Fruit fly (Drosophila melanogaster) whole organism, embryonic: ENCODE measurements around the gene CG14664.
A peak's percentile ranks its signal among the peaks of the same experiment; 100 is the strongest.

ENCODE experiments used
- B-H1 ChIP-seq: fragments of 200-800 bp; sonication (Bioruptor generic); IDR thresholded peaks from 3 replicates; pipeline ENCODE4 v1.3.6; 2022; ENCODE audit warnings: missing biosample characterization, missing genetic modification characterization
- CG10565 ChIP-seq: fragments of 200-800 bp; sonication (Bioruptor generic); optimal IDR thresholded peaks from 3 replicates; lab custom pipeline; 2016; ENCODE audit warnings: missing biosample characterization, mild to moderate bottlenecking, missing genetic modification characterization
- CG1603 ChIP-seq: fragments of 200-800 bp; sonication (Bioruptor generic); optimal IDR thresholded peaks from 2 replicates; lab custom pipeline; 2019; ENCODE audit warnings: missing biosample characterization, mild to moderate bottlenecking, missing genetic modification characterization, moderate library complexity
- CG17802 ChIP-seq: fragments of 200-800 bp; sonication (Bioruptor generic); optimal IDR thresholded peaks from 2 replicates; lab custom pipeline; 2018; ENCODE audit warnings: missing biosample characterization, mild to moderate bottlenecking, missing genetic modification characterization, moderate library complexity
- CG17912 ChIP-seq: fragments of 200-800 bp; sonication (Bioruptor generic); optimal IDR thresholded peaks from 2 replicates; lab custom pipeline; 2018; ENCODE audit warnings: missing biosample characterization, mild to moderate bottlenecking, missing genetic modification characterization
- CG2202 ChIP-seq: fragments of 200-800 bp; sonication (Bioruptor generic); optimal IDR thresholded peaks from 2 replicates; lab custom pipeline; 2018; ENCODE audit warnings: missing biosample characterization, mild to moderate bottlenecking, missing genetic modification characterization
- CG2678 ChIP-seq: fragments of 200-800 bp; sonication (Bioruptor generic); optimal IDR thresholded peaks from 3 replicates; lab custom pipeline; 2019; ENCODE audit warnings: missing biosample characterization, mild to moderate bottlenecking, missing genetic modification characterization, moderate library complexity
- CG30431 ChIP-seq: fragments of 200-800 bp; sonication (Bioruptor generic); optimal IDR thresholded peaks from 2 replicates; lab custom pipeline; 2017; ENCODE audit warnings: missing biosample characterization, missing genetic modification characterization
- CG31388 ChIP-seq: fragments of 200-800 bp; sonication (Bioruptor generic); optimal IDR thresholded peaks from 2 replicates; lab custom pipeline; 2016; ENCODE audit warnings: missing biosample characterization, missing genetic modification characterization
- CG3163 ChIP-seq: fragments of 200-800 bp; sonication (Bioruptor generic); optimal IDR thresholded peaks from 3 replicates; lab custom pipeline; 2016; ENCODE audit warnings: missing biosample characterization, missing genetic modification characterization
- CG32532 ChIP-seq: fragments of 200-800 bp; sonication (Bioruptor generic); IDR thresholded peaks from 2 replicates; pipeline ENCODE4 v1.3.6; 2022; ENCODE audit warnings: missing biosample characterization, missing genetic modification characterization
- CG4707 ChIP-seq: fragments of 200-800 bp; sonication (Bioruptor generic); optimal IDR thresholded peaks from 2 replicates; lab custom pipeline; 2018; ENCODE audit warnings: missing biosample characterization, mild to moderate bottlenecking, missing genetic modification characterization, moderate library complexity
- CG6654 ChIP-seq: fragments of 200-800 bp; sonication (Bioruptor generic); optimal IDR thresholded peaks from 2 replicates; lab custom pipeline; 2017; ENCODE audit warnings: missing biosample characterization, mild to moderate bottlenecking, missing genetic modification characterization
- CG6689 ChIP-seq: fragments of 200-800 bp; sonication (Bioruptor generic); IDR thresholded peaks from 2 replicates; pipeline ENCODE4 v1.3.6; 2022; ENCODE audit warnings: missing biosample characterization, missing genetic modification characterization
- CG7271 ChIP-seq: fragments of 200-800 bp; sonication (Bioruptor generic); optimal IDR thresholded peaks from 2 replicates; lab custom pipeline; 2018; ENCODE audit warnings: missing biosample characterization, mild to moderate bottlenecking, missing genetic modification characterization, moderate library complexity
- CG7357 ChIP-seq: fragments of 200-800 bp; sonication (Bioruptor generic); IDR thresholded peaks from 3 replicates; pipeline ENCODE4 v1.3.6; 2022; ENCODE audit warnings: missing biosample characterization, missing genetic modification characterization
- CG7556 ChIP-seq: fragments of 200-800 bp; sonication (Bioruptor generic); optimal IDR thresholded peaks from 2 replicates; lab custom pipeline; 2017; ENCODE audit warnings: missing biosample characterization, mild to moderate bottlenecking, missing genetic modification characterization
- CG7987 ChIP-seq: fragments of 200-800 bp; sonication (Bioruptor generic); optimal IDR thresholded peaks from 2 replicates; lab custom pipeline; 2018; ENCODE audit warnings: missing biosample characterization, mild to moderate bottlenecking, missing genetic modification characterization, moderate library complexity
- CG8359 ChIP-seq: fragments of 200-800 bp; sonication (Bioruptor generic); optimal IDR thresholded peaks from 2 replicates; lab custom pipeline; 2017; ENCODE audit warnings: missing biosample characterization, mild to moderate bottlenecking, missing genetic modification characterization, borderline replicate concordance
- CG8388 ChIP-seq: fragments of 200-800 bp; sonication (Bioruptor generic); optimal IDR thresholded peaks from 2 replicates; lab custom pipeline; 2019; ENCODE audit warnings: missing biosample characterization, mild to moderate bottlenecking, missing genetic modification characterization, moderate library complexity
- CHES-1-like ChIP-seq: fragments of 200-800 bp; sonication (Bioruptor generic); optimal IDR thresholded peaks from 2 replicates; lab custom pipeline; 2016; ENCODE audit warnings: missing biosample characterization, missing genetic modification characterization
- Dref ChIP-seq: fragments of 200-800 bp; sonication (Bioruptor generic); IDR thresholded peaks from 2 replicates; pipeline ENCODE4 v1.3.6; 2022; ENCODE audit warnings: missing biosample characterization, missing genetic modification characterization
- Ets65A ChIP-seq: fragments of 200-800 bp; sonication (Bioruptor generic); peaks from one replicate; lab custom pipeline; 2016; ENCODE audit warnings: missing biosample characterization, missing genetic modification characterization
- Gsc ChIP-seq: fragments of 200-800 bp; sonication (Bioruptor generic); IDR thresholded peaks from 2 replicates; pipeline ENCODE4 v1.3.6; 2022; ENCODE audit warnings: missing biosample characterization, missing genetic modification characterization
- HLH54F ChIP-seq: fragments of 200-800 bp; sonication (Bioruptor generic); optimal IDR thresholded peaks from 3 replicates; lab custom pipeline; 2016; ENCODE audit warnings: missing biosample characterization, missing genetic modification characterization
- Hr78 ChIP-seq, 2 experiments: fragments of 200-800 bp in 1 of 2; fragments of >200 bp in 1 of 2; sonication (Bioruptor generic) in 1 of 2; optimal IDR thresholded peaks; 2 replicates each; lab custom pipeline; 2017 to 2019; ENCODE audit warnings: missing biosample characterization in 2 of 2, missing genetic modification characterization in 2 of 2, mild to moderate bottlenecking in 1 of 2, moderate library complexity in 1 of 2
- Mrtf ChIP-seq: fragments of 200-800 bp; sonication (Bioruptor generic); IDR thresholded peaks from 3 replicates; pipeline ENCODE4 v1.3.6; 2022; ENCODE audit warnings: missing biosample characterization, missing genetic modification characterization
- NK7.1 ChIP-seq: fragments of 200-800 bp; sonication (Bioruptor generic); optimal IDR thresholded peaks from 3 replicates; lab custom pipeline; 2016; ENCODE audit warnings: missing biosample characterization, missing genetic modification characterization
- Sox100B ChIP-seq: fragments of 200-800 bp; sonication (Bioruptor generic); optimal IDR thresholded peaks from 3 replicates; lab custom pipeline; 2018; ENCODE audit warnings: missing biosample characterization, mild to moderate bottlenecking, missing genetic modification characterization
- Vsx1 ChIP-seq: fragments of 200-800 bp; sonication (Bioruptor generic); optimal IDR thresholded peaks from 2 replicates; lab custom pipeline; 2017; ENCODE audit warnings: missing biosample characterization, mild to moderate bottlenecking, missing genetic modification characterization, missing genetic modification reagents
- cg ChIP-seq: fragments of 200-800 bp; sonication (Bioruptor generic); optimal IDR thresholded peaks from 3 replicates; lab custom pipeline; 2019; ENCODE audit warnings: missing biosample characterization, mild to moderate bottlenecking, missing genetic modification characterization, moderate library complexity
- fd102C ChIP-seq: fragments of 200-800 bp; sonication (Bioruptor generic); optimal IDR thresholded peaks from 2 replicates; lab custom pipeline; 2018; ENCODE audit warnings: missing biosample characterization, mild to moderate bottlenecking, missing genetic modification characterization, moderate library complexity
- fd96Cb ChIP-seq: fragments of 200-800 bp; sonication (Bioruptor generic); optimal IDR thresholded peaks from 2 replicates; lab custom pipeline; 2018; ENCODE audit warnings: missing biosample characterization, mild to moderate bottlenecking, missing genetic modification characterization, moderate library complexity
- gt ChIP-seq: fragments of 200-800 bp; sonication (Bioruptor generic); IDR thresholded peaks from 2 replicates; pipeline ENCODE4 v1.3.6; 2022; ENCODE audit warnings: missing biosample characterization, missing genetic modification characterization
- hbn ChIP-seq: fragments of 200-800 bp; sonication (Bioruptor generic); IDR thresholded peaks from 2 replicates; pipeline ENCODE4 v1.3.6; 2022; ENCODE audit warnings: missing biosample characterization, missing genetic modification characterization; ENCODE audit not compliant: partially characterized antibody
- her ChIP-seq: fragments of 200-800 bp; sonication (Bioruptor generic); optimal IDR thresholded peaks from 2 replicates; lab custom pipeline; 2016; ENCODE audit warnings: missing biosample characterization, missing genetic modification characterization
- hkb ChIP-seq, 2 experiments: fragments of 200-800 bp in 1 of 2; fragments of >200 bp in 1 of 2; sonication (Bioruptor generic) in 1 of 2; IDR thresholded peaks in 1 of 2; optimal IDR thresholded peaks in 1 of 2; 2 replicates each; pipeline versions ENCODE4 v1.3.6 to Lab custom; 2017 to 2022; ENCODE audit warnings: missing biosample characterization in 1 of 2, missing genetic modification characterization in 1 of 2
- jumu ChIP-seq: fragments of 200-800 bp; sonication (Bioruptor generic); optimal IDR thresholded peaks from 3 replicates; lab custom pipeline; 2016; ENCODE audit warnings: missing biosample characterization, missing genetic modification characterization
- kay ChIP-seq: fragments of 200-800 bp; sonication (Bioruptor generic); optimal IDR thresholded peaks from 2 replicates; lab custom pipeline; 2016; ENCODE audit warnings: missing biosample characterization, missing genetic modification characterization
- maf-S ChIP-seq: fragments of 200-800 bp; sonication (Bioruptor generic); optimal IDR thresholded peaks from 2 replicates; lab custom pipeline; 2016; ENCODE audit warnings: missing biosample characterization, missing genetic modification characterization
- sd ChIP-seq: fragments of 200-800 bp; sonication (Bioruptor generic); optimal IDR thresholded peaks from 3 replicates; lab custom pipeline; 2018; ENCODE audit warnings: missing biosample characterization, mild to moderate bottlenecking, missing genetic modification characterization, moderate library complexity
- sim ChIP-seq: fragments of 200-800 bp; sonication (Bioruptor generic); IDR thresholded peaks from 2 replicates; pipeline ENCODE4 v1.3.6; 2022; ENCODE audit warnings: missing biosample characterization, missing genetic modification characterization
- tin ChIP-seq: fragments of 200-800 bp; sonication (Bioruptor generic); optimal IDR thresholded peaks from 3 replicates; lab custom pipeline; 2016; ENCODE audit warnings: missing biosample characterization, missing genetic modification characterization
- tio ChIP-seq: fragments of 200-800 bp; sonication (Bioruptor generic); optimal IDR thresholded peaks from 2 replicates; lab custom pipeline; 2017; ENCODE audit warnings: missing biosample characterization, missing genetic modification characterization, inconsistent platforms
- trh ChIP-seq: fragments of 200-800 bp; sonication (Bioruptor generic); optimal IDR thresholded peaks from 2 replicates; lab custom pipeline; 2016; ENCODE audit warnings: missing biosample characterization, missing genetic modification characterization
- vfl ChIP-seq: fragments of 200-800 bp; sonication (Bioruptor generic); optimal IDR thresholded peaks from 2 replicates; lab custom pipeline; 2016; ENCODE audit warnings: missing biosample characterization, missing genetic modification characterization
- wor ChIP-seq: fragments of 200-800 bp; sonication (Bioruptor generic); IDR thresholded peaks from 2 replicates; pipeline ENCODE4 v1.3.6; 2022; ENCODE audit warnings: missing biosample characterization, missing genetic modification characterization
- zf30C ChIP-seq: fragments of 200-800 bp; sonication (Bioruptor generic); optimal IDR thresholded peaks from 3 replicates; lab custom pipeline; 2018; ENCODE audit warnings: missing biosample characterization, mild to moderate bottlenecking, missing genetic modification characterization

CG14664 gene

dm6 chr3R:5211901-5212758, 11.8 kb upstream of the CG14664 start (continued):
- peak; percentile 51; the same call in 1 of the 2 replicates for TF ChIP-seq gt
- peak; percentile 51 for TF ChIP-seq CG17802 (tag; lab: Kevin White, UChicago)
- TF ChIP-seq vfl (GFP tag; lab: Kevin White, UChicago) = peak; percentile 82
- TF ChIP-seq Mrtf (GFP tag; lab: Robert Waterston, UW) = peak; percentile 63; the same call in 1 of the 3 replicates
- TF ChIP-seq Vsx1 (GFP tag; lab: Kevin White, UChicago) = peak; percentile 34
- TF ChIP-seq CG30431 (GFP tag; lab: Kevin White, UChicago) = peak; percentile 80
- peak; percentile 81 for TF ChIP-seq tin (GFP tag; lab: Kevin White, UChicago)
- peak; percentile 29 for TF ChIP-seq NK7.1 (GFP tag; lab: Kevin White, UChicago)
- TF ChIP-seq CG6654 (GFP tag; lab: Kevin White, UChicago) = no peak
- TF ChIP-seq fd96Cb (tag; lab: Kevin White, UChicago) = peak; percentile 81
- TF ChIP-seq HLH54F (GFP tag; lab: Kevin White, UChicago) = peak; percentile 40
- peak; percentile 70; the same call in 1 of the 2 replicates for TF ChIP-seq sim (GFP tag; lab: Robert Waterston, UW)
- no peak for TF ChIP-seq Dref (GFP tag; lab: Robert Waterston, UW)
- TF ChIP-seq CG6689 = peak; percentile 78
- TF ChIP-seq CG7556 = peak; percentile 78
- peak; percentile 53 for TF ChIP-seq trh (GFP tag; lab: Kevin White, UChicago)
- peak; percentile 82 for TF ChIP-seq CG8388
- TF ChIP-seq zf30C (GFP tag; lab: Kevin White, UChicago) = peak; percentile 100
- peak in 1 of 2 experiments; percentile 6 for TF ChIP-seq Hr78 (GFP tag; optimal IDR thresholded peaks at IDR 0.05; lab: Kevin White, UChicago)
- TF ChIP-seq CG2202 = peak; percentile 87
- TF ChIP-seq hbn (GFP tag; lab: Robert Waterston, UW) = no peak
- TF ChIP-seq hkb (optimal IDR thresholded peaks at IDR 0.05; lab: Kevin White, UChicago) = no peak
- peak; percentile 40; the same call in 1 of the 2 replicates for TF ChIP-seq hkb (GFP tag; IDR thresholded peaks at IDR 0.05; lab: Robert Waterston, UW)
- peak; percentile 63 for TF ChIP-seq maf-S (GFP tag; lab: Kevin White, UChicago)
- peak; percentile 69 for TF ChIP-seq CHES-1-like (GFP tag; lab: Kevin White, UChicago)
- peak; percentile 46; the same call in 1 of the 3 replicates for TF ChIP-seq CG7357 (GFP tag; lab: Robert Waterston, UW)
- TF ChIP-seq CG3163 (GFP tag; lab: Kevin White, UChicago) = peak; percentile 56
- peak; percentile 74 for TF ChIP-seq CG8359 (GFP tag; lab: Kevin White, UChicago)
- peak; percentile 97 for TF ChIP-seq Ets65A (GFP tag; lab: Kevin White, UChicago)
- TF ChIP-seq CG7271 = peak; percentile 90
- peak; percentile 56; the same call in 1 of the 2 replicates for TF ChIP-seq Gsc
- TF ChIP-seq Sox100B (GFP tag; lab: Kevin White, UChicago) = peak; percentile 56
- peak; percentile 63 for TF ChIP-seq CG4707 (GFP tag; lab: Kevin White, UChicago)
- TF ChIP-seq kay (GFP tag; lab: Kevin White, UChicago) = peak; percentile 45
- TF ChIP-seq wor (GFP tag; lab: Robert Waterston, UW) = no peak
- peak; percentile 96 for TF ChIP-seq fd102C (GFP tag; lab: Kevin White, UChicago)
- TF ChIP-seq jumu (GFP tag; lab: Kevin White, UChicago) = peak; percentile 84
- TF ChIP-seq CG17912 (GFP tag; lab: Kevin White, UChicago) = no peak
- no peak for TF ChIP-seq B-H1 (GFP tag; lab: Robert Waterston, UW)
- peak; percentile 71 for TF ChIP-seq CG2678 (tag; lab: Kevin White, UChicago)
- TF ChIP-seq cg (GFP tag; lab: Kevin White, UChicago) = peak; percentile 32
- TF ChIP-seq CG32532 (GFP tag; lab: Robert Waterston, UW) = no peak
- peak; percentile 23 for TF ChIP-seq CG7987 (GFP tag; lab: Kevin White, UChicago)
- peak; percentile 74 for TF ChIP-seq tio (GFP tag; lab: Kevin White, UChicago)
- TF ChIP-seq CG10565 = peak; percentile 60
- TF ChIP-seq CG1603 (tag; lab: Kevin White, UChicago) = peak; percentile 93
- TF ChIP-seq sd (tag; lab: Kevin White, UChicago) = peak; percentile 5
- TF ChIP-seq CG31388 = peak; percentile 26
- TF ChIP-seq her (GFP tag; lab: Kevin White, UChicago) = peak; percentile 66
